Fruit fly (Drosophila melanogaster): ENCODE data around the gene Pfas.

The Pfas gene

DNA sequence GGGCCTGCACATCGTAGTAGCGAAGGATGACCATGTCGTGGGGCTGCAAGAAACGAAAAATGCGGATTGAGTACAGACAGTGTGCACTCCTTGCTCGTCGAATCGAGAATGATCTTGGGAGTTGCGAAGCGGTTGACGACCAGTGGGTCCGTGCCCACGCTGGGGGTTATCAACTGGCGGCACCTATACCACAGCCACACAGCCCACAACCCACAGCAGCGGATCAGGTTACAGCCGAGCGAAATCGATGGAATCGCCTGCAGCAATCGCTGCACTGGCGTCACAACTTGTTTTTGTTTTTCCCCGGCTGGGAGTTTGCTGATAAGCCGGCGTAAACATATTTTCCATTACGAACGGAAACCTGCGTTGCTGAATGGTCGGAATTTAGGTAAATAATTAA is 366 bp downstream of the Pfas start:
- TF ChIP-seq Myc (optimal IDR thresholded peaks at IDR 0.05) = no peak
- no peak for TF ChIP-seq psq (optimal IDR thresholded peaks at IDR 0.05)
- no peak for TF ChIP-seq ttk (optimal IDR thresholded peaks at IDR 0.05)
- TF ChIP-seq insv (optimal IDR thresholded peaks at IDR 0.05) = no peak
- no peak for TF ChIP-seq h (optimal IDR thresholded peaks at IDR 0.05)
- TF ChIP-seq Sin3A (optimal IDR thresholded peaks at IDR 0.05) = no peak

DNA sequence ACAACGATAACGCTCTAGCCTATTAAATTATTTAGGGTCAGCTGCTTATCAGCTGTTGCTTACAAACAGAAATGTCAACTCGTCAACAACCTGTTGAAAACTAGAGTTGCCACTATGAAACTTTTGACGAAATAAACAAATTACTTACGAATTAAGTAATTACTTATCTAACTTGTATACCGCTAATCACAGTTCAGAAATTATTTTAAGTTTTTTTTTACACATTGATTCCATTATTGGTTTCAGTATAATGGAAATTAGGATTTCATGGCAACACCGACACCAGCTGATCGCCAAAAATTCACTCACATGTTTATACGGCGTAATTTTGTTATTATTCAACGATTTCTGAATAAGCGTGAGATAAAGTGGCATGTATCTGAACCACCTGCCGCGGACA is 8.0 kb downstream of the Pfas start, which contains the start of the genes CG9117 and CG31643:
Gene CG9117 (minus strand): TSS at position 73 of the 400 bp plus-strand sequence.
Gene CG31643 (plus strand): TSS at position 288 of the 400 bp plus-strand sequence.
- TF ChIP-seq psq (optimal IDR thresholded peaks at IDR 0.05) = no peak
- no peak for TF ChIP-seq Sin3A (optimal IDR thresholded peaks at IDR 0.05)

DNA sequence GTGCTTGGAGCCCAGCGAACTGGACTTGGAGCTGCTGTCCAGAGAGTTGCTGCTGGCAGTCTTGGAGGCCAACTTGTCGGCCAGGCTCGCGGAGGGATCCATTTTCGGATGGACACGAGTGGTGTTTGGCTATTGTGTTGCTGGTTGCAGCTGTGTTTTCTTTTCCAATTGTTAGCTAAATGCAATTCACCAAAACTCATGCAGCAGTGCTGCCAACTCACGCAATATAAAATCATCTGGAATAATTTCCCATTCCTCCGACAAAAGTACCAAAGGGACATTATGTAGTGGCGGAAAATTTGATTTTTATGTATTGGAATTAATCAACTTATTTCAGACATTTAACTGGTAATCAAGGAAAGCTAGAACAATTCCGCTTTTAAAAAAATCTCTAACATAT is 9.1 kb downstream of the Pfas start, which contains the start of gene mtm:
Gene mtm (minus strand): TSS at position 306 of the 400 bp plus-strand sequence.
- no peak for TF ChIP-seq insv (optimal IDR thresholded peaks at IDR 0.05)
- TF ChIP-seq ttk (optimal IDR thresholded peaks at IDR 0.05) = no peak
- no peak for TF ChIP-seq Sin3A (optimal IDR thresholded peaks at IDR 0.05)
- TF ChIP-seq Myc (optimal IDR thresholded peaks at IDR 0.05) = no peak
- TF ChIP-seq h (optimal IDR thresholded peaks at IDR 0.05) = no peak
- no peak for TF ChIP-seq psq (optimal IDR thresholded peaks at IDR 0.05)

DNA sequence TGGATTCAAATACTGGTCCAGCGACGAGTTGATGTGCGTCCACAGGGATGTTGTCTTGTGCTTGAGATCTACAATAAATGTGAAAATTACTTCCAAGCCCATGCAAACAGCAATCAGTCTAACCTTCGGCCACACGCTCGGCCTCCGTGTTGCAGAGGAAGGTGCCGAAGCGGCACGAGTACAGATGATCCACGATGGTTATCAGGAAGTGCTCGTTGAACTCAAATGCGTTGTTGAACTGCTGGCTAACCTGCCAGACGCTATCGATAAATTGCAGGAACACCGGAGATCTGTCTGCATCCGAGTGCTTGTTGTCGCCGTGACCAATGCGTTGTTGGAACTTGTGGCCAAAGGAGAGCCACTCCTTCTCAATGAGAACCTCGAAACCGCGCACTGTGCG is 10.7 kb downstream of the Pfas start:
- TF ChIP-seq insv (optimal IDR thresholded peaks at IDR 0.05) = no peak
- TF ChIP-seq Sin3A (optimal IDR thresholded peaks at IDR 0.05) = no peak

DNA sequence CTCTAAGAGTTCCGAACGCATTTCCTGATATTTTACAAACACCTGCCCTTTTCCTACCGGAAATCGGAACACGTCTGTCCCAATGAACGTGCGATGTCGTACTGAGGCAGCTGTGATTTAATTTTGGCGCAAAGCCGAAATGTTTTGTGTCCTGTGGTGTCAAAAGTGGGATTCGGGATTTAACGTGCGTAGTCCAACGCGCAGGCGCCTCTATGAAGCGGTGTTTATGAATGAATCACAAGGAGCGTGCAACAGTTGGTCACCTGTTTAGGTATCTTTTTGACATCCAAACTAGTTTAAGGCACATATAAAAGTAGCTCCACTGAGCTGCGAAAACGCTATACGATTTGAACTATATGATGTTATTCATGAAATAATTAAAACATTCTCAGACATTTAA is 11.5 kb downstream of the Pfas start, which contains the start of gene CG9109:
Gene CG9109 (minus strand): TSS at position 80 of the 400 bp plus-strand sequence.
- TF ChIP-seq Sin3A (optimal IDR thresholded peaks at IDR 0.05) (no peak), ttk (optimal IDR thresholded peaks at IDR 0.05) (no peak), insv (optimal IDR thresholded peaks at IDR 0.05) (no peak), Myc (optimal IDR thresholded peaks at IDR 0.05) (no peak), psq (optimal IDR thresholded peaks at IDR 0.05) (no peak)

DNA sequence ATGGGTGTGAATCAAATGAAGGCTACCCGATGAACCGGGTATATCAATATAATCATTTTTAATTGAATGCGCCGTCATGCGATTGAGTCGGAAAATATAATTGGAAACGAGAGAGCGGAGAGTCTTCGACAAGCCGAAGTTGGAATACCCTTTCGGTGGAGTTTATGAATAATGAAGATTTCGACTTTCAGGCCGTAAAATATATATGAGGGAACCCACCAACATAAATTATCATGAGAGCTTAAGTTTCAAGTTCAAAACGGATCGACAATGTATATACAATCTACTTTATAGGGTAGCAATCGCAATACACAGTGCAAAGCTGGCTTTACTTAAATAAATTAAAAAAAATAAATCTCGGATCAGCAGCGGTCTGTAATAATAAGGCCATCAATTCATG is 14.0 kb downstream of the Pfas start:
- TF ChIP-seq psq (optimal IDR thresholded peaks at IDR 0.05) = no peak
- no peak for TF ChIP-seq insv (optimal IDR thresholded peaks at IDR 0.05)
- no peak for TF ChIP-seq Myc (optimal IDR thresholded peaks at IDR 0.05)
- TF ChIP-seq ttk (optimal IDR thresholded peaks at IDR 0.05) = no peak

DNA sequence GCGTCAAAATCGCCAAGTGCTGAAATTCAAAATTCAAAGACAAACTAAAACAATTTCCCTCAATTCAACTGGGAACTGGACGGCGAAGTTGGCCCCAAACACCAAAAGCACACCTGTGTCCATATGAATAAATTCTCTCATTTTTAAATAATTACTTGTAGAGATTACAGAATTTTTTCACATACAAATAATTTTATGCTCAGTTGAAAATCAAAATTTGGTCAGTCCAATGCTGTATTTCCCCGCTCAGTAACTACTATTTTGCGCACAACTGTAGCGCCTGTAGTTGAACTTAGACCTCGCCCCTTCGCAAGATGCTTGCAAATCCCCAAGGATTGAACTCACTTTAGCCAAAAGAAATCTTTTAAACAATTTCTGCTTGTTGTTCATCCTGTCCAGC is 17.1 kb downstream of the Pfas start:
- TF ChIP-seq h (optimal IDR thresholded peaks at IDR 0.05) (no peak), Myc (optimal IDR thresholded peaks at IDR 0.05) (no peak), psq (optimal IDR thresholded peaks at IDR 0.05) (no peak), ttk (optimal IDR thresholded peaks at IDR 0.05) (no peak), Sin3A (optimal IDR thresholded peaks at IDR 0.05) (no peak), insv (optimal IDR thresholded peaks at IDR 0.05) (no peak)

DNA sequence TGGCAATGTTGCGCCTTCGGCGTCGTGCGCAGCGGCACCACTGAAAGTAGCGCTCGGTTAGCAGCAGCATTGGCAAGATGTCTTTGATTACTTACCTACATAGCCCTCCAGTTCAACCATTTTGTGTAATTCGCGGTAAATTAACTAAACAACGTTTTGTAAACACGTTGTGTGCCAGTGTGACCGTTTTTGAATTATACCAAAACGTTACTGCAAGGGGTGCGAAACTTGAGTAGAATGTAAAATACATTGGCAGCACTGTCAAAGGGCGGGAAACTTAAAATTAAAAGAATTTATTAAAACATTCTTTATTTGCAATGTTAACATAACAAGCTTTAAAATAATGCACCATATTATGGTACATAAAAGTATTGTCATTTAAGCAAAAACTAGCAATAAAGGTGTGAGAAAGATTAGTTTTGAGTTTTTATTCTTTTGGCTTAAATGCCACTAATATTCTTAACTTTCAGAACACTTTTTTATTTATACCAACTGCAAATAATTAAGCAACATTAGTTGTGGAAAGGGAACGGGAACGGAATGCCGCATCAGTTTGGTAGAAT is 21.4 kb downstream of the Pfas start, which contains the start of gene CG9107:
Gene CG9107 (minus strand): TSS at position 195 of the 563 bp plus-strand sequence.
- TF ChIP-seq insv (optimal IDR thresholded peaks at IDR 0.05) = no peak
- no peak for TF ChIP-seq h (optimal IDR thresholded peaks at IDR 0.05)
- TF ChIP-seq Sin3A (optimal IDR thresholded peaks at IDR 0.05) = no peak
- no peak for TF ChIP-seq Myc (optimal IDR thresholded peaks at IDR 0.05)
- no peak for TF ChIP-seq ttk (optimal IDR thresholded peaks at IDR 0.05)
- no peak for TF ChIP-seq psq (optimal IDR thresholded peaks at IDR 0.05)

DNA sequence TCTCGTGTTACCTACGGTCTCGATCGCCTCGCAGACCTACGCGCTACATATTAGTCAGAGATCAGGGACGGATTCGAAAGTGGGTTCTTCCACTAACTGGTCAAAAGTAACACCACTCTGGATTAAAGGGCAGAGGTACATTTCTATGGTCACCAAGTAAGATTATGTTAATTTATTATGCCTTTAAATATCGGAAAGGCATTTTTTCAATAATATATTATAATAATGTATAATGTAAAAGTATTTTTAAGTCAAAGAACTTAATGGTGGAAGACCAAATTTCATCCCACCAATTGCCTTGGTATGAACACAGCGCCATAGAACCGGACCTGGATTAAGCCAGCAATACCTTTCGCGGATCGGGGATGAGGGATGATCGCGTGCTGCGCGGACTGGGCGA is 23.1 kb downstream of the Pfas start:
- TF ChIP-seq Myc (optimal IDR thresholded peaks at IDR 0.05) = no peak

DNA sequence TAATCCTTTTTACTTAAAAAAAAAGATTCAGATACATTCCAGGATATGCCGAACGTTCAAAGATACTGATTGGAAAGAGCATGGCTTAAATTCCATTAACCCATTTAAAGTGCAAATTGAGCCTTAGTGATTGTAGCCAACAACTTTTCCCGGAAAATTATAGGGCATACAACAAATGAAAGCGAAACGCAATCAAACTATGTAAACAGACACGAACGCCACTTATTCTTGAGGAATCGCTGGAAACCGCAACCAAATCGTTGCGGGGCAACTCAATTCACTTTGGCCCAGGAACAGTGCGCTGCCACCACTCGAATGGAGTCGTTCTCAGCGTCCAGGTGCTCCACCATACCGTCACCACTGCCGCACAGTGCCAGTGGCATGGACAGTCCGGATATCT is 25.3 kb downstream of the Pfas start, which contains the start of gene CG13996:
Gene CG13996 (plus strand): TSS at position 301 of the 400 bp plus-strand sequence.
- no peak for TF ChIP-seq ttk (optimal IDR thresholded peaks at IDR 0.05)
- TF ChIP-seq insv (optimal IDR thresholded peaks at IDR 0.05) = no peak
- TF ChIP-seq Myc (optimal IDR thresholded peaks at IDR 0.05) = no peak
- no peak for TF ChIP-seq h (optimal IDR thresholded peaks at IDR 0.05)
- TF ChIP-seq Sin3A (optimal IDR thresholded peaks at IDR 0.05) = no peak
- TF ChIP-seq psq (optimal IDR thresholded peaks at IDR 0.05) = no peak

DNA sequence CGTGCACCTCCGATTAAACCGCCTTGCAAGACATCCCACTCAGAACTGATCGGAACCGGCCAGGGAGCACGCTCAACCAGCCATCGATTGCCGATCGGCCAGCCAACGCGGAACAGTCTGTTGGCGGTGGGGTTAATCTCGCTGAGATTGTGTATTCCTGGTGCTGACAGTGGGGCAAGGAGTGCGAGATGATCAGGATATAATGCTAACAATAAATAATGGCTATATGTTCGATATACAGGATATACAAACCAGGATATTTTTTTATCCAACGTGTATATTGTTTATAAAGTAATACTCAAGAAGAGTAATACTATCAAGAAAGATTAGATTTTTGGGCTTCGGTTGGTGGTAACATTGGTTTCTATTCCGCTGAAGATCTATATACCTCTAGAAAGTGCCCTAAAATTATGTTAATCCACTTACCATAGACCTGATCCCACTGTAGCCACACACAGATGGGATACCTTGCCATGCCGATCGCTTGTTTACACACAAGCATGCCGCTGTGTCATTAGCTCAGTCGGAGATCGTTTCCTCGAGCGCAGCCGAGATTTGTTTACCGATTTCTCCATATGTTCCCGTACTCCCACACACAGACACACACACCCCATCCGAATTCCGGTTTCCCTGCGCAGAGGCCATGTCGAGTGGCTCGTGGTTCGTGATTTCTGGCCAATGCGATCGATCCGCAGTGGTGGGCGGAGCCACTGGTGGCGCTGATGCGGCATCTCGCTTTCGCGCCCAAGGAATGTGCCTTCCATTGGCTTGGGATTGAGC is 26.3 kb downstream of the Pfas start, which contains the start of gene H2.0:
Gene H2.0 (minus strand): TSS at position 51 of the 780 bp plus-strand sequence.
- TF ChIP-seq Myc (optimal IDR thresholded peaks at IDR 0.05) (no peak), Sin3A (optimal IDR thresholded peaks at IDR 0.05) (no peak), psq (optimal IDR thresholded peaks at IDR 0.05) (no peak), ttk (optimal IDR thresholded peaks at IDR 0.05) (no peak), h (optimal IDR thresholded peaks at IDR 0.05) (no peak), insv (optimal IDR thresholded peaks at IDR 0.05) (no peak)

DNA sequence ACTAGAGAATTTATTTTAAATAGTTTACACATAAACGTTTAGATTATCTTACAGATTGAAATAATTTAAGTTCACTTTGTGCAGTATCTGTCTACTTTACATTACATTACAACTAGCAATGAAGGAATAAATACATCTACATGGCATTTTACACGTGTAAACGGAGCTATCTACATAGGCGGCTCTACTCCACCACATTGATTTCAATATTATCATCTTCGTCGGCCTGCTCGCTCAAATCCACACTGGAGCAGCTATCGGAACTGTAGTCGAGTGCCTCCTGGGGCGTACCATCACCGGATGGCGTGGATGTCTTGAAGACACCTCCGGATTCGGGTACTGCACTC is 32.8 kb downstream of the Pfas start:
- TF ChIP-seq insv (optimal IDR thresholded peaks at IDR 0.05) = no peak
- TF ChIP-seq psq (optimal IDR thresholded peaks at IDR 0.05) = no peak
